Fruit fly (Drosophila melanogaster): ENCODE measurements around the gene Marf.

Gene Marf

DNA sequence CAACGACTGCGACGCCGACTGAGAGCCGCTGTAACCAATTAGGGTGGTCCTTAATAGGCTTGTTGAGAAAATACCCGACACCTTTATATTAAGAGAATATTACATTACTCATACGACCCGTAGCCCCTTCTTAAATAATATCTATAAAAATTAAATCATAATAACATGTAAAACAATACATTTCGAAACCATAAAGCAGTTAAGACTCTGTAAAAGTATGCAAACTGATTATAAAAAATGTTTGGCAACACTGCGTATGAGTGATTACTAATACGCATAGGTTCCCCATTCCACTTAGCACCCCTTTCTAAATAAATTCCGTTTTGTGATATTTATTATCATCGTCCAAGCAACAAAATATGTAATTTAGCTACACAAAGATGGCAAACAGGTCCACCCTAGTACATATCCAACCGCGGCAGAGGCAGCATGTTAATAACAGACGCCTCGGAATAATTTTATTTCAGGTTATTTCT lies 25.1 kb upstream of the Marf start (continued):
- TF ChIP-seq CG11696 (GFP tag; IDR thresholded peaks at IDR 0.05) (peak; percentile 34; the same call in 1 of the 2 replicates), zen2 (GFP tag; IDR thresholded peaks at IDR 0.05; ENCODE audit: partially characterized antibody) (no peak), inv (GFP tag; IDR thresholded peaks at IDR 0.05; ENCODE audit: partially characterized antibody) (no peak), CG17912 (GFP tag; optimal IDR thresholded peaks at IDR 0.05) (no peak), trh (GFP tag; optimal IDR thresholded peaks at IDR 0.05) (no peak), CG9609 (GFP tag; optimal IDR thresholded peaks at IDR 0.05) (no peak), HLH4C (GFP tag; IDR thresholded peaks at IDR 0.05; ENCODE audit: partially characterized antibody) (no peak), CG12155 (GFP tag; optimal IDR thresholded peaks at IDR 0.05) (peak; percentile 43), ash1 (GFP tag; optimal IDR thresholded peaks at IDR 0.05) (no peak), Oli (tag; optimal IDR thresholded peaks at IDR 0.05) (peak; percentile 86), Atf-2 (GFP tag; optimal IDR thresholded peaks at IDR 0.05) (no peak), CG12299 (tag; optimal IDR thresholded peaks at IDR 0.05) (peak; percentile 30), Dek (tag; optimal IDR thresholded peaks at IDR 0.05) (peak; percentile 67), vvl (GFP tag; IDR thresholded peaks at IDR 0.05) (peak; percentile 52; the same call in 1 of the 2 replicates), CG6683 (GFP tag; optimal IDR thresholded peaks at IDR 0.05) (peak; percentile 57), CG7556 (GFP tag; optimal IDR thresholded peaks at IDR 0.05) (peak; percentile 88), trem (tag; optimal IDR thresholded peaks at IDR 0.05) (peak; percentile 55), CG10654 (GFP tag; optimal IDR thresholded peaks at IDR 0.05) (peak; percentile 57), CG9437 (GFP tag; optimal IDR thresholded peaks at IDR 0.05) (peak; percentile 71), CG1233 (GFP tag; optimal IDR thresholded peaks at IDR 0.05) (peak; percentile 76), pita (GFP tag; optimal IDR thresholded peaks at IDR 0.05) (no peak), CG12659 (GFP tag; optimal IDR thresholded peaks at IDR 0.05) (peak; percentile 87), wdn (GFP tag; IDR thresholded peaks at IDR 0.05) (peak; percentile 50; the same call in 1 of the 2 replicates), maf-S (GFP tag; optimal IDR thresholded peaks at IDR 0.05) (no peak), HLH54F (GFP tag; optimal IDR thresholded peaks at IDR 0.05) (peak; percentile 31), CG7372 (GFP tag; IDR thresholded peaks at IDR 0.05) (peak; percentile 82), CHES-1-like (GFP tag; optimal IDR thresholded peaks at IDR 0.05) (no peak), CG10147 (GFP tag; optimal IDR thresholded peaks at IDR 0.05) (peak; percentile 91), CG12071 (GFP tag; optimal IDR thresholded peaks at IDR 0.05) (peak; percentile 42), Dip2 (GFP tag; IDR thresholded peaks at IDR 0.05) (no peak), CG7786 (GFP tag; optimal IDR thresholded peaks at IDR 0.05) (peak; percentile 33), CG7987 (GFP tag; optimal IDR thresholded peaks at IDR 0.05) (no peak), CG1603 (tag; optimal IDR thresholded peaks at IDR 0.05) (peak; percentile 27), pho (GFP tag; optimal IDR thresholded peaks at IDR 0.05) (no peak), Doc2 (GFP tag; IDR thresholded peaks at IDR 0.05) (no peak), CG32767 (GFP tag; IDR thresholded peaks at IDR 0.05) (no peak; the same call in 1 of the 2 replicates), Usf (GFP tag; optimal IDR thresholded peaks at IDR 0.05) (peak; percentile 67), CG8290 (GFP tag; optimal IDR thresholded peaks at IDR 0.05) (peak; percentile 30), CG8290 (tag; optimal IDR thresholded peaks at IDR 0.05) (peak; percentile 6 to 64), CG18599 (GFP tag; optimal IDR thresholded peaks at IDR 0.05) (peak; percentile 84), prd (optimal IDR thresholded peaks at IDR 0.05) (no peak), prd (GFP tag; IDR thresholded peaks at IDR 0.05) (no peak; the same call in 1 of the 3 replicates), CG17385 (GFP tag; optimal IDR thresholded peaks at IDR 0.05) (peak; percentile 65), odd (GFP tag; optimal IDR thresholded peaks at IDR 0.05) (peak; percentile 87), sr (GFP tag; IDR thresholded peaks at IDR 0.05) (no peak), zen (tag; optimal IDR thresholded peaks at IDR 0.05) (no peak), luna (GFP tag; optimal IDR thresholded peaks at IDR 0.05) (no peak), Hr3 (GFP tag; optimal IDR thresholded peaks at IDR 0.05) (peak; percentile 34), Dll (GFP tag; IDR thresholded peaks at IDR 0.05; ENCODE audit: partially characterized antibody) (no peak), Deaf1 (tag; optimal IDR thresholded peaks at IDR 0.05) (peak; percentile 56), HHEX (GFP tag; optimal IDR thresholded peaks at IDR 0.05) (peak; percentile 77)

Data from whole organism, embryonic.